Fruit fly (Drosophila melanogaster) whole organism, embryonic: ENCODE measurements around the gene Alh.

Source experiments
- Atf6 ChIP-seq: fragments of 200-800 bp; sonication (Bioruptor generic); IDR thresholded peaks from 2 replicates; pipeline ENCODE4 v1.3.6; 2022; ENCODE audit warnings: missing biosample characterization, missing genetic modification characterization
- BEAF-32 ChIP-seq: fragments of 200-800 bp; sonication (Bioruptor generic); optimal IDR thresholded peaks from 3 replicates; lab custom pipeline; 2017; ENCODE audit warnings: missing biosample characterization, missing genetic modification characterization, mild to moderate bottlenecking, moderate library complexity, missing genetic modification reagents
- Bdp1 ChIP-seq: fragments of 200-800 bp; sonication (Bioruptor generic); optimal IDR thresholded peaks from 3 replicates; lab custom pipeline; 2016; ENCODE audit warnings: missing biosample characterization, missing genetic modification characterization
- CG11398 ChIP-seq: fragments of 200-800 bp; sonication (Bioruptor generic); optimal IDR thresholded peaks from 2 replicates; lab custom pipeline; 2016; ENCODE audit warnings: missing biosample characterization, missing genetic modification characterization
- CG11504 ChIP-seq: fragments of 200-800 bp; sonication (Bioruptor generic); optimal IDR thresholded peaks from 3 replicates; lab custom pipeline; 2019; ENCODE audit warnings: missing biosample characterization, mild to moderate bottlenecking, missing genetic modification characterization, moderate library complexity
- CG12391 ChIP-seq: fragments of 200-800 bp; sonication (Bioruptor generic); optimal IDR thresholded peaks from 3 replicates; lab custom pipeline; 2018; ENCODE audit warnings: missing biosample characterization, mild to moderate bottlenecking, missing genetic modification characterization, moderate library complexity
- CG14667 ChIP-seq: fragments of 200-800 bp; sonication (Bioruptor generic); IDR thresholded peaks from 2 replicates; pipeline ENCODE4 v1.3.6; 2022; ENCODE audit warnings: missing biosample characterization, missing genetic modification characterization
- CG14710 ChIP-seq: fragments of 200-800 bp; sonication (Bioruptor generic); optimal IDR thresholded peaks from 3 replicates; lab custom pipeline; 2019; ENCODE audit warnings: missing biosample characterization, mild to moderate bottlenecking, missing genetic modification characterization, moderate library complexity
- CG17802 ChIP-seq: fragments of 200-800 bp; sonication (Bioruptor generic); optimal IDR thresholded peaks from 2 replicates; lab custom pipeline; 2018; ENCODE audit warnings: missing biosample characterization, mild to moderate bottlenecking, missing genetic modification characterization, moderate library complexity
- CG17912 ChIP-seq: fragments of 200-800 bp; sonication (Bioruptor generic); optimal IDR thresholded peaks from 2 replicates; lab custom pipeline; 2018; ENCODE audit warnings: missing biosample characterization, mild to moderate bottlenecking, missing genetic modification characterization
- CG18011 ChIP-seq: fragments of 200-800 bp; sonication (Bioruptor generic); optimal IDR thresholded peaks from 2 replicates; lab custom pipeline; 2017; ENCODE audit warnings: missing biosample characterization, missing genetic modification characterization, mild to moderate bottlenecking, moderate library complexity, missing genotype
- CG2116 ChIP-seq: fragments of 200-800 bp; sonication (Bioruptor generic); optimal IDR thresholded peaks from 3 replicates; lab custom pipeline; 2018; ENCODE audit warnings: missing biosample characterization, mild to moderate bottlenecking, missing genetic modification characterization
- CG2120 ChIP-seq: fragments of 200-800 bp; sonication (Bioruptor generic); optimal IDR thresholded peaks from 3 replicates; lab custom pipeline; 2016; ENCODE audit warnings: missing biosample characterization, missing genetic modification characterization
- CG32772 ChIP-seq: fragments of 200-800 bp; sonication (Bioruptor generic); IDR thresholded peaks from 2 replicates; pipeline ENCODE4 v1.3.6; 2022; ENCODE audit warnings: missing biosample characterization, missing genetic modification characterization
- CG3847 ChIP-seq: fragments of 200-800 bp; sonication (Bioruptor generic); IDR thresholded peaks from 2 replicates; pipeline ENCODE4 v1.3.6; 2022; ENCODE audit warnings: missing biosample characterization, missing genetic modification characterization
- CG6254 ChIP-seq: fragments of 200-800 bp; sonication (Bioruptor generic); optimal IDR thresholded peaks from 3 replicates; lab custom pipeline; 2017; ENCODE audit warnings: mild to moderate bottlenecking, missing biosample characterization, missing genetic modification reagents, missing genetic modification characterization
- CG6791 ChIP-seq: fragments of 200-800 bp; sonication (Bioruptor generic); IDR thresholded peaks from 3 replicates; pipeline ENCODE4 v1.3.6; 2022; ENCODE audit warnings: missing biosample characterization, missing genetic modification characterization; ENCODE audit not compliant: partially characterized antibody
- CG7357 ChIP-seq: fragments of 200-800 bp; sonication (Bioruptor generic); IDR thresholded peaks from 3 replicates; pipeline ENCODE4 v1.3.6; 2022; ENCODE audit warnings: missing biosample characterization, missing genetic modification characterization
- CG7928 ChIP-seq: fragments of 200-800 bp; sonication (Bioruptor generic); optimal IDR thresholded peaks from 2 replicates; lab custom pipeline; 2017; ENCODE audit warnings: missing biosample characterization, mild to moderate bottlenecking, missing genetic modification characterization
- CG9932 ChIP-seq: fragments of 200-800 bp; sonication (Bioruptor generic); IDR thresholded peaks from 2 replicates; pipeline ENCODE4 v1.3.6; 2022; ENCODE audit warnings: missing biosample characterization, missing genetic modification characterization
- Dad ChIP-seq: fragments of 200-800 bp; sonication (Bioruptor generic); optimal IDR thresholded peaks from 3 replicates; lab custom pipeline; 2016; ENCODE audit warnings: missing biosample characterization, missing genetic modification characterization
- Gsc ChIP-seq: fragments of 200-800 bp; sonication (Bioruptor generic); IDR thresholded peaks from 2 replicates; pipeline ENCODE4 v1.3.6; 2022; ENCODE audit warnings: missing biosample characterization, missing genetic modification characterization
- Gug ChIP-seq: fragments of 200-800 bp; sonication (Bioruptor generic); IDR thresholded peaks from 4 replicates; pipeline ENCODE4 v1.3.6; 2022; ENCODE audit warnings: missing biosample characterization, missing genetic modification characterization
- Max ChIP-seq: fragments of 200-800 bp; sonication (Bioruptor generic); optimal IDR thresholded peaks from 2 replicates; lab custom pipeline; 2016; ENCODE audit warnings: missing biosample characterization, mild to moderate bottlenecking, missing genetic modification characterization
- Mrtf ChIP-seq: fragments of 200-800 bp; sonication (Bioruptor generic); IDR thresholded peaks from 3 replicates; pipeline ENCODE4 v1.3.6; 2022; ENCODE audit warnings: missing biosample characterization, missing genetic modification characterization
- Sin3A ChIP-seq: fragments of >200 bp; optimal IDR thresholded peaks from 2 replicates; lab custom pipeline; 2018
- corto ChIP-seq: fragments of 200-800 bp; sonication (Bioruptor generic); optimal IDR thresholded peaks from 2 replicates; lab custom pipeline; 2016; ENCODE audit warnings: missing biosample characterization, mild to moderate bottlenecking, missing genetic modification characterization, moderate library complexity
- crc ChIP-seq: fragments of 200-800 bp; sonication (Bioruptor generic); optimal IDR thresholded peaks from 2 replicates; lab custom pipeline; 2016; ENCODE audit warnings: missing biosample characterization, missing genetic modification characterization
- dpn ChIP-seq, 2 experiments: fragments of 200-800 bp; sonication (Bioruptor generic); optimal IDR thresholded peaks; 3 replicates each; lab custom pipeline; 2016; ENCODE audit warnings: missing biosample characterization in 2 of 2, missing genetic modification characterization in 2 of 2
- en ChIP-seq: fragments of 200-800 bp; sonication (Bioruptor generic); optimal IDR thresholded peaks from 2 replicates; lab custom pipeline; 2016; ENCODE audit warnings: missing biosample characterization, missing genetic modification characterization
- exex ChIP-seq: fragments of 200-800 bp; sonication (Bioruptor generic); optimal IDR thresholded peaks from 4 replicates; lab custom pipeline; 2018; ENCODE audit warnings: missing biosample characterization, mild to moderate bottlenecking, missing genetic modification characterization, moderate library complexity
- gcm ChIP-seq: fragments of 200-800 bp; sonication (Bioruptor generic); optimal IDR thresholded peaks from 2 replicates; lab custom pipeline; 2019; ENCODE audit warnings: missing biosample characterization, mild to moderate bottlenecking, missing genetic modification characterization, moderate library complexity
- jumu ChIP-seq: fragments of 200-800 bp; sonication (Bioruptor generic); optimal IDR thresholded peaks from 3 replicates; lab custom pipeline; 2016; ENCODE audit warnings: missing biosample characterization, missing genetic modification characterization
- nerfin-1 ChIP-seq: fragments of 200-800 bp; sonication (Bioruptor generic); optimal IDR thresholded peaks from 3 replicates; lab custom pipeline; 2019; ENCODE audit warnings: missing biosample characterization, mild to moderate bottlenecking, missing genetic modification characterization, moderate library complexity
- otp ChIP-seq: fragments of 200-800 bp; sonication (Bioruptor generic); IDR thresholded peaks from 3 replicates; pipeline ENCODE4, ENCODE4 v1.3.6; 2022; ENCODE audit warnings: missing biosample characterization, missing genetic modification characterization
- pnt ChIP-seq: fragments of 200-800 bp; sonication (Bioruptor generic); optimal IDR thresholded peaks from 3 replicates; lab custom pipeline; 2016; ENCODE audit warnings: missing biosample characterization, missing genetic modification characterization
- psq ChIP-seq: fragments of 200-800 bp; sonication (Bioruptor generic); optimal IDR thresholded peaks from 2 replicates; lab custom pipeline; 2017; ENCODE audit warnings: missing biosample characterization, missing genetic modification characterization
- sens ChIP-seq: fragments of 200-800 bp; sonication (Bioruptor generic); peaks from one replicate; lab custom pipeline; 2016; ENCODE audit warnings: missing biosample characterization, missing genetic modification characterization
- tio ChIP-seq: fragments of 200-800 bp; sonication (Bioruptor generic); optimal IDR thresholded peaks from 2 replicates; lab custom pipeline; 2017; ENCODE audit warnings: missing biosample characterization, missing genetic modification characterization, inconsistent platforms
- vvl ChIP-seq: fragments of 200-800 bp; sonication (Bioruptor generic); IDR thresholded peaks from 2 replicates; pipeline ENCODE4 v1.3.6; 2022; ENCODE audit warnings: missing biosample characterization, missing genetic modification characterization
- zen2 ChIP-seq: fragments of 200-800 bp; sonication (Bioruptor generic); IDR thresholded peaks from 3 replicates; pipeline ENCODE4 v1.3.6; 2022; ENCODE audit warnings: missing biosample characterization, missing genetic modification characterization; ENCODE audit not compliant: partially characterized antibody
- zf30C ChIP-seq: fragments of 200-800 bp; sonication (Bioruptor generic); optimal IDR thresholded peaks from 3 replicates; lab custom pipeline; 2018; ENCODE audit warnings: missing biosample characterization, mild to moderate bottlenecking, missing genetic modification characterization
- zfh2 ChIP-seq: fragments of 200-800 bp; sonication (Bioruptor generic); optimal IDR thresholded peaks from 2 replicates; lab custom pipeline; 2016; ENCODE audit warnings: missing biosample characterization, missing genetic modification characterization

Alh gene

DNA sequence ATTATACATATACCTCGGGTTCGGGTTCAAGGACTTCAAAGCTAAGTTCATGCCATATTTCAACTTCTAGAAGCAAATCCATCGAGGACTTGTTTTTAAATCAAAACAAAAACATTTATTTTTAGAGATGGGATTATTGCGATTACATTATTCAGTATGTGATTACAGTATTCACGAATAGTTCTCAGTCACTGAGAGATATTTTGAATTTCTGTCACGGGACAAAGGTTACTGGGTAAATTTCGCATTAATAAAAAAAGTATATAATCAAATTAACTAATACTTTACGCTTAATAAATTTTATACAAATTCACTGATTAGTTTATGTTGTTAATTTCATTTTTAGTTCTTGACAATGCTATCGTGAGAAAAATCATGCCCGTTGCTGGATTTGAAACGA, 30.4 kb downstream of the Alh start (continued):
- no peak for TF ChIP-seq CG17912 (GFP tag; lab: Kevin White, UChicago)
- no peak for TF ChIP-seq zfh2 (GFP tag; lab: Kevin White, UChicago)
- peak; percentile 24 for TF ChIP-seq Max
- TF ChIP-seq CG3847 (GFP tag; lab: Robert Waterston, UW) = no peak
- no peak for TF ChIP-seq en (GFP tag; lab: Kevin White, UChicago)
- TF ChIP-seq CG6254 (GFP tag; lab: Kevin White, UChicago) = peak; percentile 10
- TF ChIP-seq jumu (GFP tag; lab: Kevin White, UChicago) = no peak
- 0 out of 2 replicates have a peak, but pooled peaks have one; percentile 7 for TF ChIP-seq vvl (GFP tag; lab: Robert Waterston, UW)
- TF ChIP-seq CG32772 (GFP tag; lab: Robert Waterston, UW) = no peak
- TF ChIP-seq nerfin-1 (tag; lab: Kevin White, UChicago) = no peak
- TF ChIP-seq CG17802 (tag; lab: Kevin White, UChicago) = no peak
- peak; percentile 52 for TF ChIP-seq BEAF-32 (GFP tag; lab: Kevin White, UChicago)
- peak in 1 of 2 experiments; percentile 10 for TF ChIP-seq dpn (GFP tag; optimal IDR thresholded peaks at IDR 0.05; lab: Kevin White, UChicago)
- TF ChIP-seq CG9932 (GFP tag; lab: Robert Waterston, UW) = peak; percentile 60; the same call in 1 of the 2 replicates
- TF ChIP-seq exex (tag; lab: Kevin White, UChicago) = no peak
- TF ChIP-seq Dad (GFP tag; lab: Kevin White, UChicago) = no peak
- TF ChIP-seq Bdp1 = no peak
- TF ChIP-seq corto (GFP tag; lab: Kevin White, UChicago) = no peak
- no peak for TF ChIP-seq CG18011 (GFP tag; lab: Kevin White, UChicago)
- TF ChIP-seq CG11398 (GFP tag; lab: Kevin White, UChicago) = no peak
- TF ChIP-seq pnt = no peak
- TF ChIP-seq Gug (GFP tag; lab: Robert Waterston, UW) = peak; percentile 22; the same call in 1 of the 4 replicates
- no peak for TF ChIP-seq gcm (GFP tag; lab: Kevin White, UChicago)
- TF ChIP-seq CG2116 (GFP tag; lab: Kevin White, UChicago) = peak; percentile 30
- peak; percentile 80 for TF ChIP-seq sens (GFP tag; lab: Kevin White, UChicago)
- no peak for TF ChIP-seq crc (GFP tag; lab: Kevin White, UChicago)
- peak; percentile 46 for TF ChIP-seq CG11504 (tag; lab: Kevin White, UChicago)
- no peak for TF ChIP-seq zen2
- TF ChIP-seq CG12391 (tag; lab: Kevin White, UChicago) = peak; percentile 47
- no peak for TF ChIP-seq zf30C (GFP tag; lab: Kevin White, UChicago)
- no peak for TF ChIP-seq CG7357 (GFP tag; lab: Robert Waterston, UW)
- no peak for TF ChIP-seq Gsc (GFP tag; lab: Robert Waterston, UW)
- peak; percentile 37 for TF ChIP-seq CG2120 (GFP tag; lab: Kevin White, UChicago)
- 0 out of 2 replicates have a peak, but pooled peaks have one; percentile 20 for TF ChIP-seq Atf6 (GFP tag; lab: Robert Waterston, UW)
- no peak for TF ChIP-seq tio (GFP tag; lab: Kevin White, UChicago)
- peak; percentile 30 for TF ChIP-seq CG14710 (tag; lab: Kevin White, UChicago)
- no peak for TF ChIP-seq Sin3A (lab: Kevin White, UChicago)
- no peak for TF ChIP-seq otp (GFP tag; lab: Robert Waterston, UW)
- no peak for TF ChIP-seq psq
- no peak for TF ChIP-seq Mrtf (GFP tag; lab: Robert Waterston, UW)
- TF ChIP-seq CG6791 = no peak
- no peak for TF ChIP-seq CG14667
- TF ChIP-seq CG7928 (GFP tag; lab: Kevin White, UChicago) = no peak
